Worm (Caenorhabditis elegans) whole organism, L4 larva: Measurements from ENCODE around the gene kcnl-1.

Experiments used
- D1046.2 ChIP-seq: fragments of 200-800 bp; sonication (Bioruptor generic); IDR thresholded peaks from 2 replicates; pipeline ENCODE4 v1.3.6; 2022; ENCODE audit warnings: missing genetic modification characterization, missing compliant biosample characterization
- F10B5.3 ChIP-seq: sonication (generic microtip); optimal IDR thresholded peaks from 2 replicates; lab custom pipeline; 2016; ENCODE audit warnings: mild to moderate bottlenecking, missing genetic modification characterization, missing compliant biosample characterization
- F26F4.8 ChIP-seq: fragments of 200-800 bp; sonication (Bioruptor generic); conservative IDR thresholded peaks from 2 replicates; pipeline ENCODE4 v1.3.6; 2022; ENCODE audit warnings: missing genetic modification characterization, missing compliant biosample characterization
- F44E2.7 ChIP-seq: fragments of 200-800 bp; sonication (Bioruptor generic); IDR thresholded peaks from 2 replicates; pipeline ENCODE4 v2.1.2; 2022; ENCODE audit warnings: missing genetic modification characterization, missing compliant biosample characterization
- T20F7.1 ChIP-seq: fragments of 200-800 bp; sonication (Bioruptor generic); optimal IDR thresholded peaks from 2 replicates; lab custom pipeline; 2018; ENCODE audit warnings: mild to moderate bottlenecking, missing genetic modification characterization, missing compliant biosample characterization
- T26A8.4 ChIP-seq: fragments of 200-800 bp; sonication (Bioruptor generic); IDR thresholded peaks from 2 replicates; pipeline ENCODE4 v1.3.6; 2022; ENCODE audit warnings: missing genetic modification characterization, missing compliant biosample characterization
- Y5F2A.4 ChIP-seq: fragments of 200-800 bp; sonication (Bioruptor generic); optimal IDR thresholded peaks from 2 replicates; lab custom pipeline; 2018; ENCODE audit warnings: mild to moderate bottlenecking, missing genetic modification characterization, missing compliant biosample characterization
- ZK337.2 ChIP-seq: fragments of 200-800 bp; sonication (Bioruptor generic); IDR thresholded peaks from 2 replicates; pipeline ENCODE4 v1.3.6; 2022; ENCODE audit warnings: missing genetic modification reagents, missing genetic modification characterization, missing compliant biosample characterization
- aha-1 ChIP-seq: fragments of 150-350 bp; peaks from one replicate; lab custom pipeline; 2014; ENCODE audit warnings: missing biosample characterization, missing genetic modification characterization
- ama-1 ChIP-seq: fragments of 150-350 bp; optimal IDR thresholded peaks from 2 replicates; lab custom pipeline; 2014; ENCODE audit warnings: inconsistent platforms, mixed read lengths
- attf-4 ChIP-seq: sonication (generic microtip); optimal IDR thresholded peaks from 3 replicates; lab custom pipeline; 2017; ENCODE audit warnings: missing biosample characterization, missing genetic modification characterization
- ceh-20 ChIP-seq: fragments of 200-800 bp; sonication (Bioruptor generic); IDR thresholded peaks from 2 replicates; pipeline ENCODE4 v1.3.6; 2022; ENCODE audit warnings: missing genetic modification reagents, missing genetic modification characterization, missing compliant biosample characterization
- ceh-28 ChIP-seq: fragments of 150-350 bp; optimal IDR thresholded peaks from 2 replicates; lab custom pipeline; 2014; ENCODE audit warnings: missing biosample characterization, missing genetic modification reagents, missing genetic modification characterization
- ceh-44 ChIP-seq: fragments of 200-800 bp; sonication (Bioruptor generic); IDR thresholded peaks from 2 replicates; pipeline ENCODE4 v1.3.6; 2022; ENCODE audit warnings: missing genetic modification reagents, missing genetic modification characterization, missing compliant biosample characterization
- ceh-82 ChIP-seq: sonication (generic microtip); optimal IDR thresholded peaks from 2 replicates; lab custom pipeline; 2017; ENCODE audit warnings: missing biosample characterization, missing genetic modification characterization
- cey-2 ChIP-seq: sonication (generic microtip); optimal IDR thresholded peaks from 3 replicates; lab custom pipeline; 2017; ENCODE audit warnings: missing genetic modification characterization, mild to moderate bottlenecking, missing compliant biosample characterization, antibody characterized with exemption, borderline replicate concordance; ENCODE audit not compliant: insufficient read depth
- ctbp-1 ChIP-seq: fragments of 200-800 bp; sonication (Bioruptor generic); IDR thresholded peaks from 2 replicates; pipeline ENCODE4 v1.3.6; 2022; ENCODE audit warnings: missing genetic modification reagents, missing genetic modification characterization, missing compliant biosample characterization
- dmd-8 ChIP-seq: fragments of 200-800 bp; sonication (Bioruptor generic); IDR thresholded peaks from 2 replicates; pipeline ENCODE4 v1.3.6; 2022; ENCODE audit warnings: missing genetic modification characterization, missing compliant biosample characterization
- egl-43 ChIP-seq: fragments of 200-800 bp; sonication (Bioruptor generic); IDR thresholded peaks from 2 replicates; pipeline ENCODE4 v1.3.6; 2022; ENCODE audit warnings: missing genetic modification reagents, missing genetic modification characterization, missing compliant biosample characterization
- fkh-10 ChIP-seq: fragments of 150-350 bp; optimal IDR thresholded peaks from 2 replicates; lab custom pipeline; 2014; ENCODE audit warnings: missing biosample characterization, missing genetic modification reagents, missing genetic modification characterization
- lim-7 ChIP-seq: fragments of 200-800 bp; sonication (Bioruptor generic); IDR thresholded peaks from 2 replicates; pipeline ENCODE4 v1.3.6; 2022; ENCODE audit warnings: missing genetic modification characterization, missing compliant biosample characterization
- lin-1 ChIP-seq: fragments of 200-800 bp; sonication (Bioruptor generic); IDR thresholded peaks from 2 replicates; pipeline ENCODE4 v1.3.6; 2022; ENCODE audit warnings: missing genetic modification reagents, missing genetic modification characterization, missing compliant biosample characterization
- lin-38 ChIP-seq: fragments of 200-800 bp; sonication (Bioruptor generic); IDR thresholded peaks from 2 replicates; pipeline ENCODE4 v1.3.6; 2022; ENCODE audit warnings: missing genetic modification reagents, missing genetic modification characterization, missing compliant biosample characterization
- lsy-2 ChIP-seq, 2 experiments: fragments of 150-350 bp in 1 of 2; sonication (generic microtip) in 1 of 2; optimal IDR thresholded peaks; 2 replicates each; lab custom pipeline; 2014 to 2017; ENCODE audit warnings: missing biosample characterization in 2 of 2, missing genetic modification characterization in 2 of 2
- madf-5 ChIP-seq, 2 experiments: fragments of 200-800 bp; sonication (Bioruptor generic); IDR thresholded peaks; 2 replicates each; pipeline ENCODE4 v1.3.6; 2022; ENCODE audit warnings: missing compliant biosample characterization in 2 of 2, missing genetic modification characterization in 2 of 2
- madf-9 ChIP-seq: fragments of 200-800 bp; sonication (Bioruptor generic); conservative IDR thresholded peaks from 2 replicates; pipeline ENCODE4 v1.3.6; 2022; ENCODE audit warnings: missing genetic modification reagents, missing genetic modification characterization, missing compliant biosample characterization
- mdt-29 ChIP-seq: fragments of 200-800 bp; sonication (Bioruptor generic); IDR thresholded peaks from 2 replicates; pipeline ENCODE4 v1.3.6; 2022; ENCODE audit warnings: missing genetic modification reagents, missing genetic modification characterization, missing compliant biosample characterization
- mep-1 ChIP-seq: fragments of 150-350 bp; sonication (generic microtip); optimal IDR thresholded peaks from 3 replicates; lab custom pipeline; 2014; ENCODE audit warnings: missing biosample characterization, missing genetic modification characterization
- mxl-2 ChIP-seq: fragments of 200-800 bp; sonication (Bioruptor generic); conservative IDR thresholded peaks from 2 replicates; pipeline ENCODE4 v1.3.6; 2022; ENCODE audit warnings: missing genetic modification reagents, missing genetic modification characterization, missing compliant biosample characterization
- mxl-3 ChIP-seq: fragments of 200-800 bp; sonication (Bioruptor generic); optimal IDR thresholded peaks from 2 replicates; lab custom pipeline; 2018; ENCODE audit warnings: mild to moderate bottlenecking, missing genetic modification characterization, missing compliant biosample characterization
- nhr-10 ChIP-seq: fragments of 150-350 bp; optimal IDR thresholded peaks from 2 replicates; lab custom pipeline; 2014; ENCODE audit warnings: missing biosample characterization, missing genetic modification characterization
- nhr-102 ChIP-seq: sonication (generic microtip); optimal IDR thresholded peaks from 2 replicates; lab custom pipeline; 2016; ENCODE audit warnings: mild to moderate bottlenecking, missing genetic modification characterization, moderate library complexity, missing compliant biosample characterization
- nhr-11 ChIP-seq: fragments of 150-350 bp; optimal IDR thresholded peaks from 2 replicates; lab custom pipeline; 2014; ENCODE audit warnings: missing biosample characterization, missing genetic modification characterization
- nhr-25 ChIP-seq: sonication (generic microtip); optimal IDR thresholded peaks from 2 replicates; lab custom pipeline; 2017; ENCODE audit warnings: missing genetic modification characterization, mild to moderate bottlenecking, missing compliant biosample characterization, antibody characterized with exemption, moderate library complexity, borderline replicate concordance; ENCODE audit not compliant: insufficient read depth
- nhr-28 ChIP-seq: fragments of 150-350 bp; optimal IDR thresholded peaks from 2 replicates; lab custom pipeline; 2014; ENCODE audit warnings: missing biosample characterization, missing genetic modification characterization
- nhr-41 ChIP-seq: fragments of 200-800 bp; sonication (Bioruptor generic); IDR thresholded peaks from 2 replicates; pipeline ENCODE4 v1.3.6; 2022; ENCODE audit warnings: missing genetic modification reagents, missing genetic modification characterization, missing compliant biosample characterization
- nhr-48 ChIP-seq: sonication (generic microtip); optimal IDR thresholded peaks from 2 replicates; lab custom pipeline; 2016; ENCODE audit warnings: mild to moderate bottlenecking, missing genetic modification characterization, missing compliant biosample characterization
- nhr-77 ChIP-seq: fragments of 150-350 bp; optimal IDR thresholded peaks from 2 replicates; lab custom pipeline; 2014; ENCODE audit warnings: missing biosample characterization, missing genetic modification characterization
- pha-4 ChIP-seq, 2 experiments: fragments of 150-350 bp in 1 of 2; fragments of 200-800 bp in 1 of 2; sonication (Bioruptor generic) in 1 of 2; IDR thresholded peaks in 1 of 2; optimal IDR thresholded peaks in 1 of 2; 2 replicates each; pipeline versions ENCODE4 v1.3.6 to Lab custom; 2014 to 2022; ENCODE audit warnings: missing genetic modification characterization in 2 of 2, missing genetic modification reagents in 2 of 2, missing biosample characterization in 1 of 2, missing compliant biosample characterization in 1 of 2
- rbr-2 ChIP-seq: sonication (generic microtip); optimal IDR thresholded peaks from 2 replicates; lab custom pipeline; 2016; ENCODE audit warnings: missing genotype, missing genetic modification characterization, missing compliant biosample characterization
- saeg-2 ChIP-seq: fragments of 200-800 bp; sonication (Bioruptor generic); IDR thresholded peaks from 2 replicates; pipeline ENCODE4 v1.3.6; 2022; ENCODE audit warnings: missing genetic modification reagents, missing genetic modification characterization, missing compliant biosample characterization
- snpc-1.2 ChIP-seq: fragments of 200-800 bp; sonication (Bioruptor generic); IDR thresholded peaks from 2 replicates; pipeline ENCODE4 v1.3.6; 2022; ENCODE audit warnings: missing genetic modification reagents, missing genetic modification characterization, missing compliant biosample characterization
- spr-1 ChIP-seq: sonication (generic microtip); optimal IDR thresholded peaks from 2 replicates; lab custom pipeline; 2016; ENCODE audit warnings: mild to moderate bottlenecking, missing genetic modification characterization, missing compliant biosample characterization
- spr-3 ChIP-seq: fragments of 200-800 bp; sonication (Bioruptor generic); optimal IDR thresholded peaks from 2 replicates; lab custom pipeline; 2018; ENCODE audit warnings: mild to moderate bottlenecking, missing genetic modification characterization, missing compliant biosample characterization
- unc-62 ChIP-seq, 3 experiments: fragments of 150-350 bp in 1 of 3; sonication (generic microtip); optimal IDR thresholded peaks in 2 of 3; peaks in 1 of 3; 1 replicate in 1 of 3; 2 replicates in 2 of 3; lab custom pipeline; 2014 to 2017; ENCODE audit warnings: missing biosample characterization in 3 of 3, missing genetic modification characterization in 3 of 3, missing genetic modification reagents in 3 of 3, missing genotype in 1 of 3
- vab-7 ChIP-seq: fragments of 200-800 bp; sonication (Bioruptor generic); IDR thresholded peaks from 2 replicates; pipeline ENCODE4 v1.3.6; 2022; ENCODE audit warnings: missing genetic modification reagents, missing genetic modification characterization, missing compliant biosample characterization
- zfp-3 ChIP-seq: fragments of 200-800 bp; sonication (Bioruptor generic); conservative IDR thresholded peaks from 2 replicates; pipeline ENCODE4 v1.3.6; 2022; ENCODE audit warnings: missing genetic modification reagents, missing genetic modification characterization, missing compliant biosample characterization
- zip-11 ChIP-seq: fragments of 200-800 bp; sonication (Bioruptor generic); IDR thresholded peaks from 2 replicates; pipeline ENCODE4 v1.3.6; 2022; ENCODE audit warnings: missing genetic modification characterization, missing compliant biosample characterization
- ztf-11 ChIP-seq: fragments of 150-350 bp; optimal IDR thresholded peaks from 2 replicates; lab custom pipeline; 2014; ENCODE audit warnings: missing biosample characterization, missing genetic modification characterization

Gene kcnl-1

ce11 chrV:19519511-19519934 lies 45.7 kb upstream of the kcnl-1 start (continued):
- TF ChIP-seq spr-3 (GFP tag; lab: Kevin White, UChicago) (peak; percentile 33), Y5F2A.4 (GFP tag; lab: Kevin White, UChicago) (peak; percentile 66), saeg-2 (GFP tag; lab: Robert Waterston, UW) (peak; percentile 39; the same call in 1 of the 2 replicates), lin-38 (peak; percentile 63), ctbp-1 (GFP tag; lab: Robert Waterston, UW) (peak; percentile 90), zfp-3 (GFP tag; lab: Robert Waterston, UW) (peak; percentile 81; the same call in 1 of the 2 replicates), nhr-48 (tag; lab: Kevin White, UChicago) (peak; percentile 21), unc-62 (GFP tag; optimal IDR thresholded peaks at IDR 0.05 in 1 of 2; lab: Kevin White, UChicago) (no peak), unc-62 (tag; optimal IDR thresholded peaks at IDR 0.05; lab: Kevin White, UChicago) (no peak), madf-9 (peak; percentile 54), ceh-20 (GFP tag; lab: Robert Waterston, UW) (peak; percentile 73), pha-4 (GFP tag; IDR thresholded peaks at IDR 0.05; lab: Robert Waterston, UW) (peak; percentile 69), pha-4 (tag; optimal IDR thresholded peaks at IDR 0.05; lab: Kevin White, UChicago) (no peak), ama-1 (lab: Kevin White, UChicago) (no peak), ceh-28 (tag; lab: Kevin White, UChicago) (no peak), lin-1 (peak; percentile 64; the same call in 1 of the 2 replicates), ceh-44 (no peak), F26F4.8 (GFP tag; lab: Robert Waterston, UW) (no peak), vab-7 (GFP tag; lab: Robert Waterston, UW) (peak; percentile 72), egl-43 (GFP tag; lab: Robert Waterston, UW) (peak; percentile 84), nhr-28 (tag; lab: Kevin White, UChicago) (peak; percentile 4), ceh-82 (tag; lab: Kevin White, UChicago) (no peak), F44E2.7 (0 out of 2 replicates have a peak, but pooled peaks have one; percentile 4), rbr-2 (peak; percentile 8), nhr-41 (peak; percentile 52; the same call in 1 of the 2 replicates), T26A8.4 (GFP tag; lab: Robert Waterston, UW) (peak; percentile 96), dmd-8 (peak; percentile 60; the same call in 1 of the 2 replicates), ZK337.2 (GFP tag; lab: Robert Waterston, UW) (peak; percentile 62; the same call in 1 of the 2 replicates), mep-1 (tag; lab: Kevin White, UChicago) (no peak), nhr-77 (no peak), lsy-2 (tag; optimal IDR thresholded peaks at IDR 0.05; lab: Kevin White, UChicago) (peak in 1 of 2 experiments; percentile 72), aha-1 (peak; percentile 82), D1046.2 (peak; percentile 82), mxl-2 (GFP tag; lab: Robert Waterston, UW) (peak; percentile 71; the same call in 1 of the 2 replicates), lim-7 (0 out of 2 replicates have a peak, but pooled peaks have one; percentile 37)

- TF ChIP-seq ama-1 (lab: Kevin White, UChicago) (peak; percentile 15), attf-4 (no peak), T20F7.1 (GFP tag; lab: Kevin White, UChicago) (no peak), lim-7 (0 out of 2 replicates have a peak, but pooled peaks have one; percentile 53), zip-11 (GFP tag; lab: Robert Waterston, UW) (no peak; the same call in 1 of the 2 replicates), madf-5 (GFP tag; IDR thresholded peaks at IDR 0.05; lab: Robert Waterston, UW) (no peak), nhr-41 (peak; percentile 49; the same call in 1 of the 2 replicates), ZK337.2 (GFP tag; lab: Robert Waterston, UW) (0 out of 2 replicates have a peak, but pooled peaks have one; percentile 4), aha-1 (no peak), snpc-1.2 (GFP tag; lab: Robert Waterston, UW) (peak; percentile 71), mdt-29 (GFP tag; lab: Robert Waterston, UW) (0 out of 2 replicates have a peak, but pooled peaks have one; percentile 40), ctbp-1 (GFP tag; lab: Robert Waterston, UW) (peak; percentile 58), fkh-10 (GFP tag; lab: Kevin White, UChicago) (no peak), nhr-102 (tag; lab: Kevin White, UChicago) (no peak), cey-2 (tag; lab: Kevin White, UChicago) (no peak), F10B5.3 (tag; lab: Kevin White, UChicago) (no peak), ztf-11 (no peak), nhr-25 (tag; lab: Kevin White, UChicago) (no peak), mxl-3 (GFP tag; lab: Kevin White, UChicago) (peak; percentile 41), lsy-2 (tag; optimal IDR thresholded peaks at IDR 0.05; lab: Kevin White, UChicago) (no peak), spr-1 (tag; lab: Kevin White, UChicago) (no peak), nhr-11 (tag; lab: Kevin White, UChicago) (no peak), nhr-10 (tag; lab: Kevin White, UChicago) (no peak)
These were observed 45.1 kb upstream of the kcnl-1 start for ce11 chrV:19520130-19520529.
